Worm (Caenorhabditis elegans): ENCODE measurements around the gene acr-23.

Gene acr-23

ce11 chrV:3614397-3614796 lies 45.0 kb downstream of the acr-23 start, which contains the start of gene T22F3.11:
T22F3.11 (minus strand) TSS chrV:3614553.
- TF ChIP-seq ceh-39 (tag; optimal IDR thresholded peaks at IDR 0.05) (no peak), lin-13 (tag; optimal IDR thresholded peaks at IDR 0.05) (no peak), unc-120 (tag; optimal IDR thresholded peaks at IDR 0.05; ENCODE audit: poor library complexity, severe bottlenecking) (no peak), mls-2 (tag; optimal IDR thresholded peaks at IDR 0.05) (no peak)

- TF ChIP-seq flh-1 (GFP tag; optimal IDR thresholded peaks at IDR 0.05) = no peak
These were observed 46.3 kb downstream of the acr-23 start for ce11 chrV:3613042-3613441.

- TF ChIP-seq unc-120 (tag; optimal IDR thresholded peaks at IDR 0.05; ENCODE audit: poor library complexity, severe bottlenecking) (no peak), mep-1 (tag; optimal IDR thresholded peaks at IDR 0.05) (no peak), mls-2 (tag; optimal IDR thresholded peaks at IDR 0.05) (no peak), cnd-1 (tag; optimal IDR thresholded peaks at IDR 0.05) (no peak), M03D4.4 (tag; optimal IDR thresholded peaks at IDR 0.05) (no peak), nhr-237 (tag; optimal IDR thresholded peaks at IDR 0.05) (no peak), ham-2 (GFP tag; optimal IDR thresholded peaks at IDR 0.05) (no peak), hlh-1 (tag; optimal IDR thresholded peaks at IDR 0.05) (no peak), lin-32 (GFP tag; optimal IDR thresholded peaks at IDR 0.05) (no peak), unc-62 (GFP tag; optimal IDR thresholded peaks at IDR 0.05) (no peak), ceh-39 (tag; optimal IDR thresholded peaks at IDR 0.05) (no peak), mab-5 (tag; optimal IDR thresholded peaks at IDR 0.05) (no peak), zip-8 (tag; optimal IDR thresholded peaks at IDR 0.05) (no peak), nhr-12 (tag; optimal IDR thresholded peaks at IDR 0.05) (no peak), ces-1 (GFP tag; optimal IDR thresholded peaks at IDR 0.05) (no peak), elt-1 (tag; optimal IDR thresholded peaks at IDR 0.05; ENCODE audit: borderline replicate concordance, insufficient read depth) (no peak)
These were observed 47.7 kb downstream of the acr-23 start, which contains the start of gene T22F3.10 for ce11 chrV:3611654-3612053. T22F3.10 (minus strand) TSS chrV:3611754.

ce11 chrV:3610709-3611108 lies 48.7 kb downstream of the acr-23 start:
- TF ChIP-seq hlh-1 (tag; optimal IDR thresholded peaks at IDR 0.05) = no peak
- TF ChIP-seq nhr-28 (tag; optimal IDR thresholded peaks at IDR 0.05) = no peak
- no peak for TF ChIP-seq mep-1 (tag; optimal IDR thresholded peaks at IDR 0.05)

- TF ChIP-seq mls-2 (tag; optimal IDR thresholded peaks at IDR 0.05) (no peak), nhr-28 (tag; optimal IDR thresholded peaks at IDR 0.05) (no peak), sptf-1 (tag; optimal IDR thresholded peaks at IDR 0.05) (no peak), zip-8 (tag; optimal IDR thresholded peaks at IDR 0.05) (no peak), nhr-237 (tag; optimal IDR thresholded peaks at IDR 0.05) (no peak), ceh-43 (GFP tag; optimal IDR thresholded peaks at IDR 0.05) (no peak), elt-3 (tag; optimal IDR thresholded peaks at IDR 0.05) (no peak), unc-39 (tag; optimal IDR thresholded peaks at IDR 0.05) (no peak), mab-5 (tag; optimal IDR thresholded peaks at IDR 0.05) (no peak), tbx-8 (GFP tag; optimal IDR thresholded peaks at IDR 0.05) (no peak), mep-1 (tag; optimal IDR thresholded peaks at IDR 0.05) (no peak), ceh-83 (GFP tag; optimal IDR thresholded peaks at IDR 0.05) (no peak), ces-1 (GFP tag; optimal IDR thresholded peaks at IDR 0.05) (no peak)
These were observed 53.0 kb downstream of the acr-23 start for ce11 chrV:3606391-3606790.

ce11 chrV:3605325-3605724 lies 54.0 kb downstream of the acr-23 start, which contains the start of gene T22F3.8:
T22F3.8 (minus strand) TSS chrV:3605425.
- TF ChIP-seq ces-1 (GFP tag; optimal IDR thresholded peaks at IDR 0.05) (no peak), cnd-1 (tag; optimal IDR thresholded peaks at IDR 0.05) (no peak), ztf-11 (tag; optimal IDR thresholded peaks at IDR 0.05) (no peak), pha-4 (tag; optimal IDR thresholded peaks at IDR 0.05) (no peak), blmp-1 (tag; optimal IDR thresholded peaks at IDR 0.05) (no peak), snpc-4 (tag; optimal IDR thresholded peaks at IDR 0.05) (no peak), ham-2 (GFP tag; optimal IDR thresholded peaks at IDR 0.05) (no peak), nhr-76 (tag; optimal IDR thresholded peaks at IDR 0.05) (no peak), tbx-8 (GFP tag; optimal IDR thresholded peaks at IDR 0.05) (no peak), M03D4.4 (tag; optimal IDR thresholded peaks at IDR 0.05) (no peak), flh-1 (GFP tag; optimal IDR thresholded peaks at IDR 0.05) (no peak), mls-2 (tag; optimal IDR thresholded peaks at IDR 0.05) (no peak), nhr-12 (tag; optimal IDR thresholded peaks at IDR 0.05) (no peak), unc-120 (tag; optimal IDR thresholded peaks at IDR 0.05; ENCODE audit: poor library complexity, severe bottlenecking) (no peak), sem-2 (GFP tag; optimal IDR thresholded peaks at IDR 0.05) (no peak)

Data from whole organism, mixed stage, embryonic.